Worm (Caenorhabditis elegans) whole organism, midembryonic: ENCODE results near the gene nadk-2.

Experiments used
- T22C8.4 ChIP-seq: fragments of 200-800 bp; sonication (Bioruptor generic); IDR thresholded peaks from 2 replicates; pipeline ENCODE4 v1.3.6; 2022; ENCODE audit warnings: missing genetic modification characterization, missing compliant biosample characterization
- cog-1 ChIP-seq: sonication (generic microtip); optimal IDR thresholded peaks from 2 replicates; lab custom pipeline; 2016; ENCODE audit warnings: missing genetic modification characterization, missing compliant biosample characterization
- ref-1 ChIP-seq: fragments of 200-800 bp; sonication (Bioruptor generic); conservative IDR thresholded peaks from 2 replicates; pipeline ENCODE4 v1.3.6; 2022; ENCODE audit warnings: missing genetic modification reagents, missing genetic modification characterization, missing compliant biosample characterization
- ztf-29 ChIP-seq: fragments of 200-800 bp; sonication (Bioruptor generic); IDR thresholded peaks from 2 replicates; pipeline ENCODE4 v1.3.6; 2022; ENCODE audit warnings: missing genetic modification reagents, missing genetic modification characterization, missing compliant biosample characterization

ce11 chrII:12076355-12076754 lies 27.0 kb downstream of the nadk-2 start:
- TF ChIP-seq cog-1 (tag; lab: Kevin White, UChicago) (no peak), ref-1 (no peak), T22C8.4 (GFP tag; lab: Robert Waterston, UW) (no peak), ztf-29 (GFP tag; lab: Robert Waterston, UW) (no peak)
